Fruit fly (Drosophila melanogaster) whole organism, adult: ENCODE results near the gene Vha100-2.
A peak's percentile ranks its signal among the peaks of the same experiment; 100 is the strongest.

Experiments
- CG14711 ChIP-seq: fragments of 200-800 bp; sonication (Bioruptor generic); optimal IDR thresholded peaks from 2 replicates; lab custom pipeline; 2018; ENCODE audit warnings: missing biosample characterization, mild to moderate bottlenecking, missing genetic modification characterization, moderate library complexity
- CG1620 ChIP-seq: fragments of 200-800 bp; sonication (Bioruptor generic); optimal IDR thresholded peaks from 2 replicates; lab custom pipeline; 2016; ENCODE audit warnings: missing biosample characterization, missing genetic modification characterization
- CG7045 ChIP-seq: fragments of 200-800 bp; sonication (Bioruptor generic); optimal IDR thresholded peaks from 2 replicates; lab custom pipeline; 2017; ENCODE audit warnings: missing biosample characterization, mild to moderate bottlenecking, missing genetic modification characterization
- CG7101 ChIP-seq: fragments of 200-800 bp; sonication (Bioruptor generic); optimal IDR thresholded peaks from 2 replicates; lab custom pipeline; 2018; ENCODE audit warnings: missing biosample characterization, mild to moderate bottlenecking, missing genetic modification characterization, moderate library complexity
- Hr96 ChIP-seq: fragments of 200-800 bp; sonication (Bioruptor generic); optimal IDR thresholded peaks from 2 replicates; lab custom pipeline; 2016; ENCODE audit warnings: missing biosample characterization, missing genetic modification characterization
- Mnt ChIP-seq: fragments of 200-800 bp; sonication (Bioruptor generic); optimal IDR thresholded peaks from 2 replicates; lab custom pipeline; 2016; ENCODE audit warnings: missing biosample characterization, mild to moderate bottlenecking, missing genetic modification characterization
- bab1 ChIP-seq: fragments of 200-800 bp; sonication (Bioruptor generic); optimal IDR thresholded peaks from 3 replicates; lab custom pipeline; 2019; ENCODE audit warnings: missing biosample characterization, mild to moderate bottlenecking, missing genetic modification characterization, moderate library complexity
- kay ChIP-seq: fragments of 200-800 bp; sonication (Bioruptor generic); peaks from one replicate; lab custom pipeline; 2016; ENCODE audit warnings: missing biosample characterization, missing genetic modification characterization, borderline replicate concordance
- pad ChIP-seq: fragments of 200-800 bp; sonication (Bioruptor generic); optimal IDR thresholded peaks from 3 replicates; lab custom pipeline; 2017; ENCODE audit warnings: missing biosample characterization, missing genetic modification characterization, mild to moderate bottlenecking, moderate library complexity, missing genetic modification reagents

The Vha100-2 gene

dm6 chr3R:18360630-18361260 is 38.2 kb downstream of the Vha100-2 start, which contains the start of gene CG15803:
Gene CG15803, minus strand, starts transcription at chr3R:18360728.
- TF ChIP-seq bab1 (GFP tag; lab: Kevin White, UChicago) (no peak), Mnt (GFP tag; lab: Kevin White, UChicago) (peak; percentile 2), CG7045 (GFP tag; lab: Kevin White, UChicago) (peak; percentile 28)

- no peak for TF ChIP-seq CG14711 (tag; lab: Kevin White, UChicago)
- TF ChIP-seq Mnt (GFP tag; lab: Kevin White, UChicago): no peak
- no peak for TF ChIP-seq pad (GFP tag; lab: Kevin White, UChicago)
- no peak for TF ChIP-seq kay (GFP tag; lab: Kevin White, UChicago)
- no peak for TF ChIP-seq CG7101
- no peak for TF ChIP-seq CG7045 (GFP tag; lab: Kevin White, UChicago)
- TF ChIP-seq Hr96 (GFP tag; lab: Kevin White, UChicago): no peak
- no peak for TF ChIP-seq CG1620 (GFP tag; lab: Kevin White, UChicago)
These were observed 43.2 kb downstream of the Vha100-2 start for dm6 chr3R:18355781-18356180.
